Fruit fly (Drosophila melanogaster) whole organism, embryonic: Measurements from ENCODE around the gene Pdhb.

Experiments used
- Aef1 ChIP-seq: fragments of 200-800 bp; sonication (Bioruptor generic); IDR thresholded peaks from 3 replicates; pipeline ENCODE4 v1.3.6; 2022; ENCODE audit warnings: missing biosample characterization, missing genetic modification characterization
- Atf3 ChIP-seq: fragments of 200-800 bp; sonication (Bioruptor generic); optimal IDR thresholded peaks from 3 replicates; lab custom pipeline; 2016; ENCODE audit warnings: missing biosample characterization, missing genetic modification characterization
- CG12659 ChIP-seq: fragments of 200-800 bp; sonication (Bioruptor generic); optimal IDR thresholded peaks from 3 replicates; lab custom pipeline; 2017; ENCODE audit warnings: mild to moderate bottlenecking, missing biosample characterization, missing genetic modification reagents, missing genetic modification characterization
- CG14860 ChIP-seq: fragments of 200-800 bp; sonication (Bioruptor generic); IDR thresholded peaks from 3 replicates; pipeline ENCODE4 v1.3.6; 2022; ENCODE audit warnings: missing biosample characterization, missing genetic modification characterization; ENCODE audit not compliant: partially characterized antibody
- CG1529 ChIP-seq: fragments of 200-800 bp; sonication (Bioruptor generic); optimal IDR thresholded peaks from 3 replicates; lab custom pipeline; 2018; ENCODE audit warnings: missing biosample characterization, missing genetic modification characterization
- CG17186 ChIP-seq: fragments of 200-800 bp; sonication (Bioruptor generic); optimal IDR thresholded peaks from 3 replicates; lab custom pipeline; 2017; ENCODE audit warnings: missing biosample characterization, missing genetic modification reagents, missing genetic modification characterization
- CG18476 ChIP-seq: fragments of 200-800 bp; sonication (Bioruptor generic); optimal IDR thresholded peaks from 2 replicates; lab custom pipeline; 2016; ENCODE audit warnings: missing biosample characterization, mild to moderate bottlenecking, missing genetic modification characterization
- CG2712 ChIP-seq: fragments of 200-800 bp; optimal IDR thresholded peaks from 3 replicates; lab custom pipeline; 2019; ENCODE audit warnings: missing biosample characterization, mild to moderate bottlenecking, missing genetic modification characterization, moderate library complexity
- CG2889 ChIP-seq: fragments of 200-800 bp; sonication (Bioruptor generic); IDR thresholded peaks from 3 replicates; pipeline ENCODE4 v1.3.6; 2022; ENCODE audit warnings: missing biosample characterization, missing genetic modification characterization
- CG31388 ChIP-seq: fragments of 200-800 bp; sonication (Bioruptor generic); optimal IDR thresholded peaks from 2 replicates; lab custom pipeline; 2016; ENCODE audit warnings: missing biosample characterization, missing genetic modification characterization
- CG33213 ChIP-seq: fragments of 200-800 bp; sonication (Bioruptor generic); optimal IDR thresholded peaks from 3 replicates; lab custom pipeline; 2016; ENCODE audit warnings: missing biosample characterization, missing genetic modification characterization
- CG4820 ChIP-seq: fragments of 200-800 bp; sonication (Bioruptor generic); optimal IDR thresholded peaks from 3 replicates; lab custom pipeline; 2016; ENCODE audit warnings: missing biosample characterization, missing genetic modification characterization
- CG7372 ChIP-seq: fragments of 200-800 bp; sonication (Bioruptor generic); IDR thresholded peaks from 2 replicates; pipeline ENCODE4 v1.3.6; 2022; ENCODE audit warnings: missing biosample characterization, missing genetic modification characterization
- CG7928 ChIP-seq: fragments of 200-800 bp; sonication (Bioruptor generic); optimal IDR thresholded peaks from 2 replicates; lab custom pipeline; 2017; ENCODE audit warnings: missing biosample characterization, mild to moderate bottlenecking, missing genetic modification characterization
- CG8089 ChIP-seq: fragments of 200-800 bp; sonication (Bioruptor generic); optimal IDR thresholded peaks from 3 replicates; lab custom pipeline; 2016; ENCODE audit warnings: missing biosample characterization, missing genetic modification characterization
- CG9876 ChIP-seq: fragments of 200-800 bp; sonication (Bioruptor generic); optimal IDR thresholded peaks from 2 replicates; lab custom pipeline; 2016; ENCODE audit warnings: missing biosample characterization, missing genetic modification characterization
- E2f1 ChIP-seq: fragments of 200-800 bp; sonication (Bioruptor generic); IDR thresholded peaks from 2 replicates; pipeline ENCODE4 v1.3.6; 2022; ENCODE audit warnings: missing biosample characterization, missing genetic modification characterization
- ERR ChIP-seq: fragments of 200-800 bp; sonication (Bioruptor generic); optimal IDR thresholded peaks from 2 replicates; lab custom pipeline; 2016; ENCODE audit warnings: missing biosample characterization, missing genetic modification characterization
- Elba2 ChIP-seq: fragments of 200-800 bp; sonication (Bioruptor generic); optimal IDR thresholded peaks from 3 replicates; lab custom pipeline; 2016; ENCODE audit warnings: missing biosample characterization, missing genetic modification characterization
- Ets65A ChIP-seq: fragments of 200-800 bp; sonication (Bioruptor generic); peaks from one replicate; lab custom pipeline; 2016; ENCODE audit warnings: missing biosample characterization, missing genetic modification characterization
- Ets97D ChIP-seq: fragments of 200-800 bp; sonication (Bioruptor generic); optimal IDR thresholded peaks from 3 replicates; lab custom pipeline; 2016; ENCODE audit warnings: missing biosample characterization, missing genetic modification characterization
- Hr51 ChIP-seq, 2 experiments: fragments of 200-800 bp; sonication (Bioruptor generic); optimal IDR thresholded peaks; 2 replicates in 1 of 2; 3 replicates in 1 of 2; lab custom pipeline; 2016 to 2018; ENCODE audit warnings: missing biosample characterization in 2 of 2, missing genetic modification characterization in 2 of 2, mild to moderate bottlenecking in 1 of 2, moderate library complexity in 1 of 2
- Kr ChIP-seq: fragments of 200-800 bp; sonication (Bioruptor generic); optimal IDR thresholded peaks from 2 replicates; lab custom pipeline; 2017; ENCODE audit warnings: missing biosample characterization, mild to moderate bottlenecking, missing genetic modification characterization
- MBD-R2 ChIP-seq: fragments of 200-800 bp; sonication (Bioruptor generic); IDR thresholded peaks from 2 replicates; pipeline ENCODE4 v1.3.6; 2022; ENCODE audit warnings: missing biosample characterization, missing genetic modification characterization
- Med ChIP-seq: fragments of 200-800 bp; sonication (Bioruptor generic); peaks from one replicate; lab custom pipeline; 2016; ENCODE audit warnings: missing biosample characterization, missing genetic modification characterization, mild to moderate bottlenecking, inconsistent platforms, moderate library complexity
- Poxn ChIP-seq: fragments of 200-800 bp; sonication (Bioruptor generic); IDR thresholded peaks from 2 replicates; pipeline ENCODE4 v1.3.6; 2022; ENCODE audit warnings: missing biosample characterization, missing genetic modification characterization
- bab2 ChIP-seq: fragments of 200-800 bp; sonication (Bioruptor generic); optimal IDR thresholded peaks from 2 replicates; lab custom pipeline; 2016; ENCODE audit warnings: missing biosample characterization, missing genetic modification characterization
- cg ChIP-seq: fragments of 200-800 bp; sonication (Bioruptor generic); optimal IDR thresholded peaks from 3 replicates; lab custom pipeline; 2019; ENCODE audit warnings: missing biosample characterization, mild to moderate bottlenecking, missing genetic modification characterization, moderate library complexity
- chm ChIP-seq: fragments of 200-800 bp; sonication (Bioruptor generic); IDR thresholded peaks from 2 replicates; pipeline ENCODE4 v1.3.6; 2022; ENCODE audit warnings: missing biosample characterization, missing genetic modification characterization
- chn ChIP-seq: fragments of 200-800 bp; sonication (Bioruptor generic); optimal IDR thresholded peaks from 2 replicates; lab custom pipeline; 2016; ENCODE audit warnings: missing biosample characterization, missing genetic modification characterization
- corto ChIP-seq: fragments of 200-800 bp; sonication (Bioruptor generic); optimal IDR thresholded peaks from 2 replicates; lab custom pipeline; 2016; ENCODE audit warnings: missing biosample characterization, mild to moderate bottlenecking, missing genetic modification characterization, moderate library complexity
- eve ChIP-seq, 2 experiments: fragments of >200 bp; optimal IDR thresholded peaks; 2 replicates each; lab custom pipeline; 2017; ENCODE audit warnings: missing biosample characterization in 2 of 2, missing genetic modification characterization in 2 of 2
- ewg ChIP-seq: fragments of 200-800 bp; sonication (Bioruptor generic); optimal IDR thresholded peaks from 3 replicates; lab custom pipeline; 2017; ENCODE audit warnings: mild to moderate bottlenecking, missing biosample characterization, missing genetic modification reagents, missing genetic modification characterization
- exex ChIP-seq: fragments of 200-800 bp; sonication (Bioruptor generic); optimal IDR thresholded peaks from 4 replicates; lab custom pipeline; 2018; ENCODE audit warnings: missing biosample characterization, mild to moderate bottlenecking, missing genetic modification characterization, moderate library complexity
- fd102C ChIP-seq: fragments of 200-800 bp; sonication (Bioruptor generic); optimal IDR thresholded peaks from 2 replicates; lab custom pipeline; 2018; ENCODE audit warnings: missing biosample characterization, mild to moderate bottlenecking, missing genetic modification characterization, moderate library complexity
- gce ChIP-seq: fragments of 200-800 bp; sonication (Bioruptor generic); IDR thresholded peaks from 3 replicates; pipeline ENCODE4 v1.3.6; 2022; ENCODE audit warnings: missing biosample characterization, missing genetic modification characterization
- kah ChIP-seq: fragments of 200-800 bp; sonication (Bioruptor generic); optimal IDR thresholded peaks from 2 replicates; lab custom pipeline; 2018; ENCODE audit warnings: missing biosample characterization, mild to moderate bottlenecking, missing genetic modification characterization
- lmd ChIP-seq: fragments of 200-800 bp; sonication (Bioruptor generic); IDR thresholded peaks from 2 replicates; pipeline ENCODE4 v1.3.6; 2022; ENCODE audit warnings: missing biosample characterization, missing genetic modification characterization
- odd ChIP-seq: fragments of 200-800 bp; sonication (Bioruptor generic); optimal IDR thresholded peaks from 2 replicates; lab custom pipeline; 2017; ENCODE audit warnings: missing biosample characterization, mild to moderate bottlenecking, missing genetic modification characterization
- pb ChIP-seq: fragments of 200-800 bp; sonication (Bioruptor generic); optimal IDR thresholded peaks from 3 replicates; lab custom pipeline; 2016; ENCODE audit warnings: missing biosample characterization, missing genetic modification characterization
- pfk ChIP-seq: fragments of 200-800 bp; sonication (Bioruptor generic); optimal IDR thresholded peaks from 2 replicates; lab custom pipeline; 2018; ENCODE audit warnings: missing biosample characterization, mild to moderate bottlenecking, missing genetic modification characterization, moderate library complexity
- rib ChIP-seq: fragments of 200-800 bp; sonication (Bioruptor generic); IDR thresholded peaks from 2 replicates; pipeline ENCODE4 v1.3.6; 2022; ENCODE audit warnings: missing biosample characterization, missing genetic modification characterization
- ro ChIP-seq: fragments of 200-800 bp; sonication (Bioruptor generic); IDR thresholded peaks from 2 replicates; pipeline ENCODE4 v1.3.6; 2022; ENCODE audit warnings: missing biosample characterization, missing genetic modification characterization
- sens ChIP-seq: fragments of 200-800 bp; sonication (Bioruptor generic); peaks from one replicate; lab custom pipeline; 2016; ENCODE audit warnings: missing biosample characterization, missing genetic modification characterization
- sim ChIP-seq: fragments of 200-800 bp; sonication (Bioruptor generic); IDR thresholded peaks from 2 replicates; pipeline ENCODE4 v1.3.6; 2022; ENCODE audit warnings: missing biosample characterization, missing genetic modification characterization
- sob ChIP-seq: fragments of 200-800 bp; sonication (Bioruptor generic); IDR thresholded peaks from 2 replicates; pipeline ENCODE4 v1.3.6; 2022; ENCODE audit warnings: missing biosample characterization, missing genetic modification characterization
- sr ChIP-seq: fragments of 200-800 bp; sonication (Bioruptor generic); IDR thresholded peaks from 3 replicates; pipeline ENCODE4 v1.3.6; 2022; ENCODE audit warnings: missing biosample characterization, missing genetic modification characterization
- tll ChIP-seq, 2 experiments: fragments of 200-800 bp in 1 of 2; fragments of >200 bp in 1 of 2; sonication (Bioruptor generic) in 1 of 2; optimal IDR thresholded peaks; 2 replicates each; lab custom pipeline; 2017 to 2019; ENCODE audit warnings: missing biosample characterization in 2 of 2, missing genetic modification characterization in 2 of 2, mild to moderate bottlenecking in 1 of 2, moderate library complexity in 1 of 2
- tx ChIP-seq: fragments of 200-800 bp; sonication (Bioruptor generic); optimal IDR thresholded peaks from 2 replicates; lab custom pipeline; 2016; ENCODE audit warnings: missing biosample characterization, missing genetic modification characterization
- wor ChIP-seq: fragments of 200-800 bp; sonication (Bioruptor generic); IDR thresholded peaks from 2 replicates; pipeline ENCODE4 v1.3.6; 2022; ENCODE audit warnings: missing biosample characterization, missing genetic modification characterization
- zfh1 ChIP-seq: fragments of 200-800 bp; sonication (Bioruptor generic); IDR thresholded peaks from 3 replicates; pipeline ENCODE4 v1.3.6; 2022; ENCODE audit warnings: missing biosample characterization, missing genetic modification characterization

Gene Pdhb

DNA sequence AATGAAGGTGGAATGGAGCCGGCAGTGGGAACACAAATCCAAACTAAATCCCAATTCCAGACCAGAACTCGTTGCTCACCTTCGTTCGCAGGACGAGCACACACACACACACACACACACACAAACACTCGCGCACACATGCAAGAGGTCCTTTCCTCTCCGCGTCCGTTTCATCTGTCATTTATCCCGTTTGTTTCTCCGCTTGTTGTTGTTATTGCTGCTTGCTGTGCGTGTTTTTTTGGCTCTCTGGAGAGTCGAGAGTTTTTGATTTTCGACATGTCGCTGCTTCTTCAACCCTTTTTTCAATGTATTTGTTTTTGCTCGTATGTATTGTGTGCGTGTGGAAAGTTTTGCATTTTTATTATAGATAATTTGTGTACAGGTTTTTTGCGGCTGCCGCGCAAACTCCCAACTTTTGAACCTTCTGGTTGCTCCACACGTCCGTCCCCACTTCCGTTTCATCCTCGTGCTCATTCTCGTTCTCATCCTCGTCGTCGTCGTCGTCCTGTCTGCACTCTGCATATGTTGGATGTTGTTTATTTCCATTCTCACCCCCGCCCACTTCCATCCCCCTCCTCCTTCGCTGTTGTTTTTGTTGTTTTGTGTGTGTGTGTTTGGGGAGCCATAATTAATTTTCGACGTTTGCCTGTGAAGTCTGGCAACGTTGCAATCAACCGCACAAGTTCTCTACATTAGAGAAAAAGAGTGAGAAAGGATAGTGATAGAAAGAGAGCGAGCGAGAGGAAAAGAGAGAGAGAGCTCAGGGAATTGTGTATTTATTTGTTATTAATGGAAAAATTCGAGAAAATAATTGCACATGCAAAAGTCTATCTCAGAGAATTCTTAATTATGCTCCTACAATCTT, 43.4 kb upstream of the Pdhb start:
- peak; percentile 75 for TF ChIP-seq cg (GFP tag; lab: Kevin White, UChicago)
- TF ChIP-seq Poxn (GFP tag; lab: Robert Waterston, UW), result no peak
- TF ChIP-seq CG31388 (GFP tag; lab: Kevin White, UChicago), result no peak
- TF ChIP-seq CG14860 (GFP tag; lab: Robert Waterston, UW), result no peak
- 0 out of 2 replicates have a peak, but pooled peaks have one; percentile 10 for TF ChIP-seq chm (GFP tag; lab: Robert Waterston, UW)
- TF ChIP-seq gce (GFP tag; lab: Robert Waterston, UW), result no peak
- TF ChIP-seq Ets97D (GFP tag; lab: Kevin White, UChicago), result no peak
- no peak for TF ChIP-seq exex
- TF ChIP-seq CG2712, result no peak
- no peak for TF ChIP-seq sob (GFP tag; lab: Robert Waterston, UW)
- TF ChIP-seq rib (GFP tag; lab: Robert Waterston, UW), result no peak
- TF ChIP-seq CG7372 (GFP tag; lab: Robert Waterston, UW), result no peak
- TF ChIP-seq CG4820 (GFP tag; lab: Kevin White, UChicago), result no peak
- TF ChIP-seq CG12659 (GFP tag; lab: Kevin White, UChicago), result no peak
- no peak for TF ChIP-seq sens (GFP tag; lab: Kevin White, UChicago)
- TF ChIP-seq MBD-R2 (GFP tag; lab: Robert Waterston, UW), result no peak
- no peak for TF ChIP-seq CG18476
- no peak for TF ChIP-seq eve (GFP tag; optimal IDR thresholded peaks at IDR 0.05; lab: Kevin White, UChicago)
- no peak for TF ChIP-seq ro (GFP tag; lab: Robert Waterston, UW)
- no peak for TF ChIP-seq Atf3 (GFP tag; lab: Kevin White, UChicago)
- no peak for TF ChIP-seq zfh1 (GFP tag; lab: Robert Waterston, UW)
- TF ChIP-seq wor (GFP tag; lab: Robert Waterston, UW), result no peak
- TF ChIP-seq Aef1 (GFP tag; lab: Robert Waterston, UW), result no peak
- no peak for TF ChIP-seq kah (GFP tag; lab: Kevin White, UChicago)
- TF ChIP-seq ERR (GFP tag; lab: Kevin White, UChicago), result no peak
- no peak for TF ChIP-seq CG2889 (GFP tag; lab: Robert Waterston, UW)
- peak; percentile 24 for TF ChIP-seq Med (GFP tag; lab: Kevin White, UChicago)
- no peak for TF ChIP-seq corto (GFP tag; lab: Kevin White, UChicago)
- no peak for TF ChIP-seq fd102C (GFP tag; lab: Kevin White, UChicago)
- TF ChIP-seq Elba2 (GFP tag; lab: Kevin White, UChicago), result no peak
- peak; percentile 74 for TF ChIP-seq pfk (GFP tag; lab: Kevin White, UChicago)
- no peak for TF ChIP-seq lmd (GFP tag; lab: Robert Waterston, UW)
- no peak for TF ChIP-seq E2f1 (GFP tag; lab: Robert Waterston, UW)
- TF ChIP-seq chn (GFP tag; lab: Kevin White, UChicago), result no peak
- no peak for TF ChIP-seq bab2 (GFP tag; lab: Kevin White, UChicago)
- TF ChIP-seq CG8089, result no peak
- no peak for TF ChIP-seq CG33213 (GFP tag; lab: Kevin White, UChicago)
- TF ChIP-seq CG7928 (GFP tag; lab: Kevin White, UChicago), result no peak
- no peak for TF ChIP-seq odd (GFP tag; lab: Kevin White, UChicago)
- peak; percentile 77 for TF ChIP-seq Ets65A
- TF ChIP-seq Kr (GFP tag; lab: Kevin White, UChicago), result peak; percentile 94
- TF ChIP-seq CG17186 (GFP tag; lab: Kevin White, UChicago), result no peak
- no peak for TF ChIP-seq CG1529
- TF ChIP-seq ewg (GFP tag; lab: Kevin White, UChicago), result peak; percentile 38
- no peak for TF ChIP-seq sim (GFP tag; lab: Robert Waterston, UW)
- no peak for TF ChIP-seq CG9876
- TF ChIP-seq sr, result no peak
- no peak for TF ChIP-seq pb (GFP tag; lab: Kevin White, UChicago)
- TF ChIP-seq tx (GFP tag; lab: Kevin White, UChicago), result no peak
- peak in 1 of 2 experiments; percentile 35 for TF ChIP-seq Hr51 (GFP tag; optimal IDR thresholded peaks at IDR 0.05; lab: Kevin White, UChicago)
- TF ChIP-seq tll (GFP tag; optimal IDR thresholded peaks at IDR 0.05; lab: Kevin White, UChicago), result peak in 1 of 2 experiments; percentile 66
